Fruit fly (Drosophila melanogaster) S2 (cell line): ENCODE measurements around the gene CG44405.

Source experiments
- CG8478 ChIP-seq: fragments of >200 bp; optimal IDR thresholded peaks from 2 replicates; lab custom pipeline; 2018
- CTCF ChIP-seq, 2 experiments: fragments of >200 bp; optimal IDR thresholded peaks; 2 replicates each; lab custom pipeline; 2018

dm6 chr2L:16315844-16316243 lies 26.3 kb downstream of the CG44405 start:
- TF ChIP-seq CTCF (optimal IDR thresholded peaks at IDR 0.05; lab: Kevin White, UChicago) (no peak), CG8478 (lab: Kevin White, UChicago) (no peak)
